Fruit fly (Drosophila melanogaster): ENCODE results near the gene elm.
A peak's percentile ranks its signal among the peaks of the same experiment; 100 is the strongest.

DNA sequence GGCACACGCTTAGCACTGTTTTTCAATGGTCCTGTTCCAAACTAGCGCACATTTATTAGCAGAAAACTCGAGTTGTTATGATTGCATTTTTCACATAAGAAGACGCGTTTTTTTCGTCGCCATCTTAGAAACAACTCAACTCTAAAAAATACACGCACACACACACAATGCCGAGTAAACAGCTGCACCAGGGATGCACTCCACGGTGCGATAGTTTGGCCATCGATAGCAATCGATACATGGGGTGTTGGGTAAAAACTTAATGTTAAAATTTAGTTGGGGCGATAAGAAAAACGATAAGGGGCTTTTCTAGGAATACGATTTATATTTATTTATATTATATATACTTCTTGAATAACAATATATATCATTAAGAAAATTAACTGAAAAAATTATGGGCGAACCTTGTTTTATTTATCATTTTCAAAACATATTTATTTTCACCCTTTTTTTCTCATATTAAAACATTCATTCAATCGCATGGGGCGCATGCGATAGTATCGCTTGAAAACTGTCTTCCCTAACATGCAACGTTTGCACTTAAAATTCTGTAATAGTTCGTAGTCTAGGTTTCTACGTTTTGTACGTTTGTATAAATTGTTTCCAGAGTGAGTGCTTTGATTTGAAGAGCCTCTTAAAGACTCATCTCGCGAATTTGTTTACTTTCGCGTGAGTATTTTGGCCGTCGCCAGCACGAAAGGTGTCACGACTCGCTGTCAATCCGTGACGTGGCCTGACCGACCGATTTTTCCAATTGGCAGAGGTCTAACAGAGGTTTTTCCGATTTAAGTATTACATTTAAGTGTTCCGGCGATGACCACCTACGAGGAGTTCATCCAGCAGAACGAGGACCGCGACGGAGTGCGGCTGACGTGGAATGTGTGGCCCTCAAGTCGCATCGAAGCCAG, 5.8 kb downstream of the elm start, which contains the start of the genes MTA1-like and Sec23:
- peak; percentile 0 for TF ChIP-seq Myc (optimal IDR thresholded peaks at IDR 0.05)
- no peak for TF ChIP-seq pan (optimal IDR thresholded peaks at IDR 0.05)
- no peak for TF ChIP-seq Hr78 (GFP tag; optimal IDR thresholded peaks at IDR 0.05)
- TF ChIP-seq Abd-B (GFP tag; optimal IDR thresholded peaks at IDR 0.05), result no peak

Data from whole organism, wandering third instar larva.